Worm (Caenorhabditis elegans) whole organism, early embryonic: ENCODE data around the gene F39E9.6.

Experiments used
- B0310.2 ChIP-seq: sonication (generic microtip); optimal IDR thresholded peaks from 2 replicates; lab custom pipeline; 2016; ENCODE audit warnings: mild to moderate bottlenecking, missing genetic modification characterization, missing compliant biosample characterization
- F13C5.2 ChIP-seq: sonication (generic microtip); optimal IDR thresholded peaks from 2 replicates; lab custom pipeline; 2017; ENCODE audit warnings: mild to moderate bottlenecking, missing genetic modification characterization, inconsistent platforms, missing compliant biosample characterization
- aly-1 ChIP-seq: sonication (generic microtip); optimal IDR thresholded peaks from 2 replicates; lab custom pipeline; 2016; ENCODE audit warnings: missing genetic modification characterization, missing compliant biosample characterization
- ama-1 ChIP-seq: fragments of 150-350 bp; optimal IDR thresholded peaks from 2 replicates; lab custom pipeline; 2014
- ceh-13 ChIP-seq: fragments of 200-800 bp; sonication (Bioruptor generic); optimal IDR thresholded peaks from 2 replicates; lab custom pipeline; 2018; ENCODE audit warnings: mild to moderate bottlenecking, missing genetic modification characterization, missing compliant biosample characterization
- ceh-36 ChIP-seq: sonication (generic microtip); optimal IDR thresholded peaks from 2 replicates; lab custom pipeline; 2016; ENCODE audit warnings: missing genetic modification characterization, inconsistent platforms, missing compliant biosample characterization
- ets-7 ChIP-seq: sonication (generic microtip); optimal IDR thresholded peaks from 2 replicates; lab custom pipeline; 2016; ENCODE audit warnings: missing genotype, missing genetic modification characterization, missing compliant biosample characterization
- flt-1 ChIP-seq: fragments of 200-800 bp; sonication (Bioruptor generic); IDR thresholded peaks from 2 replicates; pipeline ENCODE4 v1.3.6; 2022; ENCODE audit warnings: missing genetic modification characterization, missing compliant biosample characterization
- hmbx-1 ChIP-seq: sonication (generic microtip); optimal IDR thresholded peaks from 2 replicates; lab custom pipeline; 2016; ENCODE audit warnings: mild to moderate bottlenecking, missing genetic modification characterization, missing compliant biosample characterization
- hmg-4 ChIP-seq: fragments of 200-800 bp; sonication (Bioruptor generic); optimal IDR thresholded peaks from 2 replicates; lab custom pipeline; 2018; ENCODE audit warnings: mild to moderate bottlenecking, missing genetic modification characterization, missing compliant biosample characterization
- hnd-1 ChIP-seq: sonication (generic microtip); optimal IDR thresholded peaks from 2 replicates; lab custom pipeline; 2016; ENCODE audit warnings: missing genetic modification characterization, missing compliant biosample characterization
- pes-1 ChIP-seq: fragments of 200-800 bp; sonication (Bioruptor generic); IDR thresholded peaks from 2 replicates; pipeline ENCODE4 v1.3.6; 2022; ENCODE audit warnings: missing genetic modification reagents, missing genetic modification characterization, missing compliant biosample characterization
- scrt-1 ChIP-seq: fragments of 200-800 bp; sonication (Bioruptor generic); IDR thresholded peaks from 2 replicates; pipeline ENCODE4 v1.3.6; 2022; ENCODE audit warnings: missing genetic modification characterization, missing compliant biosample characterization
- sea-1 ChIP-seq: fragments of 200-800 bp; sonication (Bioruptor generic); conservative IDR thresholded peaks from 2 replicates; pipeline ENCODE4 v1.3.6; 2022; ENCODE audit warnings: missing genetic modification characterization, missing compliant biosample characterization
- tbx-11 ChIP-seq: fragments of 200-800 bp; sonication (Bioruptor generic); IDR thresholded peaks from 2 replicates; pipeline ENCODE4 v1.3.6; 2022; ENCODE audit warnings: missing genetic modification characterization, missing compliant biosample characterization
- tbx-37 ChIP-seq: fragments of 200-800 bp; sonication (Bioruptor generic); conservative IDR thresholded peaks from 2 replicates; pipeline ENCODE4 v1.3.6; 2022; ENCODE audit warnings: missing genetic modification reagents, missing genetic modification characterization, missing compliant biosample characterization
- tra-4 ChIP-seq: sonication (generic microtip); optimal IDR thresholded peaks from 2 replicates; lab custom pipeline; 2017; ENCODE audit warnings: missing genetic modification characterization, missing compliant biosample characterization

Gene F39E9.6

DNA sequence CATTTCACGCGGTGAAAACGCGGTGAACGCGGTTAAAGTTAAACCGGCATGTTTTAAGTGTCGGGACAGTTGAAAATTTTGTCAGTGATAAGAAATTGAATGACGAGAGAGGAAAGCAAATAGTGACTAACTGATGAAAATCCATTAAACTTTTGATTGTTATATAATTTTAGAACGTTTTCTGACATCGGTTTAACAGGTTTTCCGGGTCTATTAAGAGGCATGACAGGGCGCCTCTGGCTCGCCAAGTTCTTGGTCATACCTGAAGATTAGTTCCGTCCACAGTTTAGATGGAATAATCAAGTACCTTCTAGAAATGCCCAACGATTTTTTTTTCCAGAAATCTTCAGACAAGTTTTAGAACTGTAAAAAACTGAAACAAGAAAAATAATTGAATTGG lies 9.8 kb upstream of the F39E9.6 start, which contains the start of gene Y46D2A.2:
Y46D2A.2 (minus strand) TSS at position 101 of the 400 bp plus-strand sequence.
- TF ChIP-seq tbx-11 (GFP tag; lab: Robert Waterston, UW): no peak
- TF ChIP-seq flt-1 (GFP tag; lab: Robert Waterston, UW): no peak
- TF ChIP-seq scrt-1 (GFP tag; lab: Robert Waterston, UW): no peak

DNA sequence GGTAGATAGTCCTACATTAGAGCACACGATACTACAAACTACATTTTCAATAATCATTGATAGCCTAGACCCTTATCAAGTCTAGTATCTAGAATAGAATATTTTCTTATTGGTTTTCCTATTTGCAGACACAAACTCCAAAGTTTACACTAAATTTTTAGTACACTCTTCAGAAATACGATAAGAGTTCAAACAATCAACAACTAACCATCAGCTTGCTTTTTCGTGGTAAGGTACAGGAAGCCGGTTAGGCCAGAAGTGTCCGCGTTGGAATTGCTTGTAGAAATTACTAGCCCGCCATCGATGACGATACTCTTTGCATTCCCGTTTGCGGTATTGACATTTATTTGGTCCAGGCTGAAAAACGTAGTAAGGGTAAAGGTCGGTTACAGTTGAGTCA lies 8.9 kb upstream of the F39E9.6 start, which contains the start of gene Y46D2A.1:
Y46D2A.1 (plus strand) TSS at position 301 of the 400 bp plus-strand sequence.
- no peak for TF ChIP-seq ceh-13 (GFP tag; lab: Kevin White, UChicago)
- no peak for TF ChIP-seq hmg-4 (GFP tag; lab: Kevin White, UChicago)
- TF ChIP-seq tbx-11 (GFP tag; lab: Robert Waterston, UW): no peak
- no peak for TF ChIP-seq B0310.2
- TF ChIP-seq ceh-36 (tag; lab: Kevin White, UChicago): no peak
- no peak for TF ChIP-seq flt-1 (GFP tag; lab: Robert Waterston, UW)
- no peak for TF ChIP-seq tbx-37 (GFP tag; lab: Robert Waterston, UW)
- TF ChIP-seq aly-1: no peak
- no peak for TF ChIP-seq hmbx-1 (tag; lab: Kevin White, UChicago)
- TF ChIP-seq tra-4 (tag; lab: Kevin White, UChicago): no peak
- TF ChIP-seq sea-1 (GFP tag; lab: Robert Waterston, UW): no peak
- TF ChIP-seq ets-7 (tag; lab: Kevin White, UChicago): no peak
- TF ChIP-seq scrt-1 (GFP tag; lab: Robert Waterston, UW): no peak
- no peak for TF ChIP-seq F13C5.2 (tag; lab: Kevin White, UChicago)
- no peak for TF ChIP-seq pes-1 (GFP tag; lab: Robert Waterston, UW)
- no peak for TF ChIP-seq hnd-1 (tag; lab: Kevin White, UChicago)
- TF ChIP-seq ama-1 (lab: Kevin White, UChicago): no peak

DNA sequence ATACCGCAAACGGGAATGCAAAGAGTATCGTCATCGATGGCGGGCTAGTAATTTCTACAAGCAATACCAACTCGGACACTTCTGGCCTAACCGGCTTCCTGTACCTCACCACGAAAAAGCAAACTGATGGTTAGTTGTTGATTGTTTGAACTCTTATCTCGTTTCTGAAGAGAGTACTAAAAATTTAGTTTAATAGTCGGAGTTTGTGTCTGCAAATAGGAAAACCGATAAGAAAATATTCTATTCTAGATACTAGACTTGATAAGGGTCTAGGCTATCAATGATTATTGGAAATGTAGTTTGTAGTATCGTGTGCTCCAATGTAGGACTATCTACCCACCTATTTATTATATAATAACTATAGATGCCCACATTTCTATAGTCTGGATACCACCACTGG lies 5.5 kb upstream of the F39E9.6 start:
- no peak for TF ChIP-seq F13C5.2 (tag; lab: Kevin White, UChicago)
- no peak for TF ChIP-seq aly-1

DNA sequence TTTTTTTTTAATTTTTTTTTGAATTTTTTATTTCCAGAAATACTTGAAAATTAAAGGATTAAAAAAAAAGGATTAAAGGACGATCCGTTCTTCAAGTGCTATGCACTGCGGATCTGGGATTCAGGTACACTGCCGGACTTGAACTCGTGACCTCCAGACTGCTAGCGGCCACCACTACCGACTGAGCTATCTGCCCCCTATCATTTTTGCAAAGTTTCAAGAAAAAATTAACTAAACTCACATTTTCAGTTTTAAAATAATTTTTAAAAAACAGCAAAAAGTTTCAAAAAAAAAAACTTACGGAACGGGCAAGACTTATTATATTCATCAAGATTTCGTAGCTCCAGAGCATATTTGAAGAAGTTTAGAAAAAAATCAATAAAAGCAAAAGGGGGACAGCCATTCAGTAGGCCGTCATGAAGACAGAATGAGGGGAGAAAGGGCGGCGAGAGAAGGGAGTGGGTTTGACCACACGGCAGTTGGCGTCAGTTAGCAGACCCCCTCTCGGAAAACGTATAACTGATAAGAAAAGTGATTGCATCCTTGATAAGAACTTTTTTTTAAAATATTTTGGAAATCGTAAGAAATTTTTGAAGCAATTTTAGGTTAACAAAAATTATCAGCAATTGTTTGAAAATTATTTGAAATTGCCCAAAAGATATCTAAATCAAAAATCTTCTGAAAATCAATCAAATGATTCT lies 2.2 kb downstream of the F39E9.6 start:
- no peak for TF ChIP-seq tbx-11 (GFP tag; lab: Robert Waterston, UW)
- TF ChIP-seq tbx-37 (GFP tag; lab: Robert Waterston, UW): no peak
- no peak for TF ChIP-seq hmg-4 (GFP tag; lab: Kevin White, UChicago)
- no peak for TF ChIP-seq hmbx-1 (tag; lab: Kevin White, UChicago)
- TF ChIP-seq sea-1 (GFP tag; lab: Robert Waterston, UW): no peak
- no peak for TF ChIP-seq ceh-13 (GFP tag; lab: Kevin White, UChicago)
- TF ChIP-seq aly-1: no peak
- TF ChIP-seq ceh-36 (tag; lab: Kevin White, UChicago): no peak
- TF ChIP-seq tra-4 (tag; lab: Kevin White, UChicago): no peak
- TF ChIP-seq hnd-1 (tag; lab: Kevin White, UChicago): no peak
- no peak for TF ChIP-seq ama-1 (lab: Kevin White, UChicago)
- no peak for TF ChIP-seq ets-7 (tag; lab: Kevin White, UChicago)
- no peak for TF ChIP-seq F13C5.2 (tag; lab: Kevin White, UChicago)
- TF ChIP-seq B0310.2: no peak
- no peak for TF ChIP-seq scrt-1 (GFP tag; lab: Robert Waterston, UW)
- no peak for TF ChIP-seq pes-1 (GFP tag; lab: Robert Waterston, UW)
- no peak for TF ChIP-seq flt-1 (GFP tag; lab: Robert Waterston, UW)

DNA sequence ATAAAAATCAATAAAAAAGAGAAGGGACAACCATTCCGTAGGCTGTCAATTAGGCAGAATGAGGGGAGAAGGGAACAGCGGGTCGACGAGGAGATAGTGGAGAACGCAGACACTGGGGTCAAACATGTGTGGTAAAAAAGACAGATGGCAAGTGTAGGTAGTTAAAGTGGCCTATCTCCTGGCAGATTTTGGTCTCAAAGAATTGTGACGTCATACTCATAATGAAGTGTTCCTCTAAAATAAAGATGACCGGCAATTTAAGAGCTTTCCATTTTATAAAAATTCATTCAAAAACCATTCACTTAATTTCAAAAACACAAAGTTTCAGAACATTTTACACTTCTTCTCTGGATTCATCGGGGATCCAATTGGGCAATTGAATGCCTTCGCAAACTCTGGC lies 3.4 kb downstream of the F39E9.6 start:
- TF ChIP-seq tbx-37 (GFP tag; lab: Robert Waterston, UW): peak; percentile 35; the same call in 1 of the 2 replicates

DNA sequence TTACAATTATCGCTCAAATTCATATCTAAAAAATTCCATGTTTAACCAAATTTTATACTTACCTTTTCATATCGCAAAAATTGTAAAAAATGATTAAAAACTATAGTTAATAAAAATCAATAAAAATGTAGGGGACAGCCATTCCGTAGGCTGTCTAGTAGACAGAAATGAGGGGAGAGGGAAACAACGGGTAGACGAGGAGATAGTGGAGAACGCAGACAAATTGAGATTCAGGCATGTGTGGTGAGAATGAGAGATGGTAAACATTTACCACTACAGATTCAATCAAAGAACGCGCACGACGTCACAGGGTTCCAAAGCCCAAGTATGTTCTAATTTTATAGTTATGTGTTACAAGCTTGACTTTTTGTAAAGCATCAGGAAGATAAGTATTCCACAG lies 9.8 kb downstream of the F39E9.6 start:
- no peak for TF ChIP-seq flt-1 (GFP tag; lab: Robert Waterston, UW)

DNA sequence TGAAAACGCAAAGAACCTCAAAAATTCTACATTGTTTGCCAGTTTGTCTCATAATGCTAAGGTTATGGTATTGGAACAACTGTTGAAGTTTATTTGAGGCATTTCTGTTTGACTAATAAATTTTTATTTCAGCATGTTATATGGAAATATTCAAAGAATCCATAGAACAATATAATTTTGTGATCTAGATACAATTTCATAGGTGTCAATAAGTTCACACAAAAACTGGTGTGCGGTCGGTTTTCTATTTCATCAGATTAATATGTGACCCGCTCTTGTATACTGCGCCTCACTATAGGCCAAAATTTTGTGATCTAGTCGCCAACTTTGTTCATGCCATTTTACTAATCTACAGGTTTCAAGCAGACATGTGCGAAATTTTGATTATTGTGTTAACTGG lies 13.9 kb downstream of the F39E9.6 start, which contains the start of gene btb-22:
btb-22 (plus strand) TSS at position 301 of the 400 bp plus-strand sequence.
- TF ChIP-seq tbx-11 (GFP tag; lab: Robert Waterston, UW) (no peak), scrt-1 (GFP tag; lab: Robert Waterston, UW) (no peak), ama-1 (lab: Kevin White, UChicago) (no peak), flt-1 (GFP tag; lab: Robert Waterston, UW) (no peak), ceh-36 (tag; lab: Kevin White, UChicago) (no peak), pes-1 (GFP tag; lab: Robert Waterston, UW) (no peak), hmg-4 (GFP tag; lab: Kevin White, UChicago) (no peak), tra-4 (tag; lab: Kevin White, UChicago) (no peak), ceh-13 (GFP tag; lab: Kevin White, UChicago) (no peak), B0310.2 (no peak), tbx-37 (GFP tag; lab: Robert Waterston, UW) (no peak), sea-1 (GFP tag; lab: Robert Waterston, UW) (no peak), hnd-1 (tag; lab: Kevin White, UChicago) (no peak), hmbx-1 (tag; lab: Kevin White, UChicago) (no peak)

DNA sequence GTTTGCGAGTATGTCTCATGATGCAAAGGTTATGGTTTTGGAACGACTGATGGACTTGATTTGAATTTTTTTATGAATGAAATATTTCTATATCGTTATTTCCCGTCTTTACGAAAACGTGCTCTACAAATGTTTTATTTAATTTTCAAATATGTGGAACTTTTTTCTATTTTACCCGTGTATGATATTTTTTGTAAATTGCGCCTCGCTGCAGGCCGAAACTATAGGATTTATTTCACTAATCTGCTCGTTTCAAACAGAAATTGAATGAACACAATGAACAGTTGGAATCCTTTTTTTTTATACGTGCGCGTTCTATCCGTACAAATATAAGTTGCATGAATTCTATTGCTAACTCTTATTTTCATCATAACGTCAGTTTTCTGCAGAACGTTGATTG lies 15.4 kb downstream of the F39E9.6 start, which contains the start of gene btb-18:
btb-18 (plus strand) TSS at position 301 of the 400 bp plus-strand sequence.
- no peak for TF ChIP-seq hmg-4 (GFP tag; lab: Kevin White, UChicago)
